Worm (Caenorhabditis elegans) whole organism, mixed stage, embryonic: ENCODE data around the gene T20F7.1.

ENCODE experiments used
- M03D4.4 ChIP-seq: sonication (generic microtip); optimal IDR thresholded peaks from 2 replicates; lab custom pipeline; 2017; ENCODE audit warnings: mild to moderate bottlenecking, missing genetic modification characterization, missing compliant biosample characterization
- bed-3 ChIP-seq: fragments of 200-800 bp; sonication (Bioruptor generic); optimal IDR thresholded peaks from 3 replicates; lab custom pipeline; 2018; ENCODE audit warnings: mild to moderate bottlenecking, missing genetic modification characterization, moderate library complexity, missing compliant biosample characterization
- blmp-1 ChIP-seq: fragments of 150-350 bp; optimal IDR thresholded peaks from 2 replicates; lab custom pipeline; 2014; ENCODE audit warnings: missing biosample characterization, missing genetic modification characterization
- ceh-39 ChIP-seq: fragments of 150-350 bp; optimal IDR thresholded peaks from 2 replicates; lab custom pipeline; 2014; ENCODE audit warnings: missing biosample characterization, missing genetic modification characterization
- ceh-83 ChIP-seq: fragments of 200-800 bp; sonication (Bioruptor generic); optimal IDR thresholded peaks from 2 replicates; lab custom pipeline; 2018; ENCODE audit warnings: mild to moderate bottlenecking, missing genetic modification characterization, missing compliant biosample characterization
- ces-1 ChIP-seq: fragments of 150-350 bp; optimal IDR thresholded peaks from 2 replicates; lab custom pipeline; 2014; ENCODE audit warnings: missing biosample characterization, missing genetic modification reagents, missing genetic modification characterization
- cnd-1 ChIP-seq: fragments of 200-800 bp; sonication (Bioruptor generic); optimal IDR thresholded peaks from 2 replicates; lab custom pipeline; 2018; ENCODE audit warnings: mild to moderate bottlenecking, missing genetic modification characterization, missing compliant biosample characterization
- drap-1 ChIP-seq: fragments of 200-800 bp; sonication (Bioruptor generic); optimal IDR thresholded peaks from 3 replicates; lab custom pipeline; 2018; ENCODE audit warnings: mild to moderate bottlenecking, missing genetic modification characterization, missing compliant biosample characterization
- flh-1 ChIP-seq: fragments of 200-800 bp; sonication (Bioruptor generic); optimal IDR thresholded peaks from 2 replicates; lab custom pipeline; 2018; ENCODE audit warnings: mild to moderate bottlenecking, missing genetic modification characterization, moderate library complexity, missing compliant biosample characterization
- ham-2 ChIP-seq: fragments of 200-800 bp; sonication (Bioruptor generic); optimal IDR thresholded peaks from 2 replicates; lab custom pipeline; 2018; ENCODE audit warnings: mild to moderate bottlenecking, missing genetic modification characterization, missing compliant biosample characterization
- hlh-1 ChIP-seq: fragments of 150-350 bp; optimal IDR thresholded peaks from 2 replicates; lab custom pipeline; 2014; ENCODE audit warnings: missing biosample characterization, missing genetic modification reagents, missing genetic modification characterization
- lin-13 ChIP-seq: fragments of 150-350 bp; optimal IDR thresholded peaks from 2 replicates; lab custom pipeline; 2014; ENCODE audit warnings: missing biosample characterization, missing genetic modification characterization
- mab-5 ChIP-seq: fragments of 150-350 bp; optimal IDR thresholded peaks from 2 replicates; lab custom pipeline; 2014; ENCODE audit warnings: missing biosample characterization, missing genetic modification characterization
- mep-1 ChIP-seq: fragments of 150-350 bp; optimal IDR thresholded peaks from 2 replicates; lab custom pipeline; 2017; ENCODE audit warnings: missing biosample characterization, missing genetic modification reagents, missing genetic modification characterization, inconsistent platforms
- mls-2 ChIP-seq: sonication (generic microtip); optimal IDR thresholded peaks from 2 replicates; lab custom pipeline; 2016; ENCODE audit warnings: mild to moderate bottlenecking, missing genetic modification characterization, moderate library complexity, missing compliant biosample characterization
- nhr-12 ChIP-seq: fragments of 150-350 bp; optimal IDR thresholded peaks from 2 replicates; lab custom pipeline; 2014; ENCODE audit warnings: missing biosample characterization, missing genetic modification characterization
- nhr-2 ChIP-seq: fragments of 150-350 bp; optimal IDR thresholded peaks from 2 replicates; lab custom pipeline; 2014; ENCODE audit warnings: missing biosample characterization, missing genetic modification characterization
- nhr-237 ChIP-seq: fragments of 150-350 bp; optimal IDR thresholded peaks from 2 replicates; lab custom pipeline; 2014; ENCODE audit warnings: missing biosample characterization, missing genetic modification characterization
- nhr-28 ChIP-seq: fragments of 150-350 bp; optimal IDR thresholded peaks from 2 replicates; lab custom pipeline; 2014; ENCODE audit warnings: missing biosample characterization, missing genetic modification characterization
- nhr-76 ChIP-seq: sonication (generic microtip); optimal IDR thresholded peaks from 2 replicates; lab custom pipeline; 2017; ENCODE audit warnings: missing biosample characterization, missing genetic modification characterization
- pha-4 ChIP-seq: fragments of 150-350 bp; optimal IDR thresholded peaks from 2 replicates; lab custom pipeline; 2018; ENCODE audit warnings: missing biosample characterization, missing genetic modification reagents, missing genetic modification characterization
- snpc-4 ChIP-seq: fragments of 150-350 bp; optimal IDR thresholded peaks from 2 replicates; lab custom pipeline; 2014; ENCODE audit warnings: missing biosample characterization, missing genetic modification characterization
- sptf-1 ChIP-seq: sonication (generic microtip); optimal IDR thresholded peaks from 2 replicates; lab custom pipeline; 2017; ENCODE audit warnings: mild to moderate bottlenecking, missing genetic modification characterization, moderate library complexity, missing compliant biosample characterization
- tbx-8 ChIP-seq: fragments of 200-800 bp; sonication (Bioruptor generic); optimal IDR thresholded peaks from 2 replicates; lab custom pipeline; 2018; ENCODE audit warnings: mild to moderate bottlenecking, missing genetic modification characterization, moderate library complexity, missing compliant biosample characterization
- unc-120 ChIP-seq: sonication (generic microtip); optimal IDR thresholded peaks from 2 replicates; lab custom pipeline; 2017; ENCODE audit warnings: missing genetic modification characterization, missing compliant biosample characterization; ENCODE audit not compliant: poor library complexity, severe bottlenecking
- unc-62 ChIP-seq: fragments of 150-350 bp; optimal IDR thresholded peaks from 2 replicates; lab custom pipeline; 2014; ENCODE audit warnings: missing biosample characterization, missing genetic modification reagents, missing genetic modification characterization
- zip-8 ChIP-seq: fragments of 150-350 bp; optimal IDR thresholded peaks from 2 replicates; lab custom pipeline; 2014; ENCODE audit warnings: missing biosample characterization, missing genetic modification characterization
- ztf-11 ChIP-seq: fragments of 150-350 bp; optimal IDR thresholded peaks from 2 replicates; lab custom pipeline; 2014; ENCODE audit warnings: missing biosample characterization, missing genetic modification characterization

Gene T20F7.1

DNA sequence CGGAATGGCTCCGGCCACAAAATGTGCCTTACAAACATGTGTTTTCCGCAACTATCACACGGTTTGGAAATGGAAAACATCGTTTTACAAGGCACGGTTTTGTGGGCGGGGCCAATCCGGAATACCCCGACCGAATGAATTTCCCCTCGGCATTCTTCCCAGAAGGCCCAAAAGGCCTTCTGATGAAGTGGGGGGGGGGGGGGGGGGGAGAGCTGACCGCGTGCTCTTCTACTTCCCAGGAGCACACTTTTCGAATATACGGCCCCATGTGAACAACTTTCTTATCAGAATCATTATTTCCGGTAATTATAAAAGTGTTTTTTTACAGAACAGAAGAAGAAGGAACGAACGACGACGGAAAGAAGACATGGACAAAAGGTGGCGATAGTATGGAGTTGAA lies 11.4 kb downstream of the T20F7.1 start:
- TF ChIP-seq zip-8 (tag; lab: Kevin White, UChicago) (no peak), drap-1 (GFP tag; lab: Kevin White, UChicago) (no peak), nhr-28 (tag; lab: Kevin White, UChicago) (no peak), mep-1 (tag; lab: Kevin White, UChicago) (no peak), flh-1 (GFP tag; lab: Kevin White, UChicago) (no peak), blmp-1 (tag; lab: Kevin White, UChicago) (no peak), tbx-8 (GFP tag; lab: Kevin White, UChicago) (no peak), M03D4.4 (tag; lab: Kevin White, UChicago) (no peak), pha-4 (tag; lab: Kevin White, UChicago) (no peak), bed-3 (GFP tag; lab: Kevin White, UChicago) (no peak), mab-5 (no peak), cnd-1 (tag; lab: Kevin White, UChicago) (no peak), mls-2 (tag; lab: Kevin White, UChicago) (no peak)

- TF ChIP-seq mep-1 (tag; lab: Kevin White, UChicago) (no peak), ceh-39 (tag; lab: Kevin White, UChicago) (no peak), tbx-8 (GFP tag; lab: Kevin White, UChicago) (no peak), lin-13 (no peak)
- TF ChIP-seq, all 35 proteins: peak for 0
Measured at ce11 chrX:16891683-16892082, 19.0 kb downstream of the T20F7.1 start, which contains the start of gene F39F10.3. Gene F39F10.3, plus strand, starts transcription at chrX:16891983.

ce11 chrX:16893767-16894166 lies 21.1 kb downstream of the T20F7.1 start:
- no peak for TF ChIP-seq nhr-237 (tag; lab: Kevin White, UChicago)
- TF ChIP-seq mab-5 = no peak
- TF ChIP-seq ces-1 (GFP tag; lab: Kevin White, UChicago) = no peak
- no peak for TF ChIP-seq cnd-1 (tag; lab: Kevin White, UChicago)
- no peak for TF ChIP-seq nhr-2 (tag; lab: Kevin White, UChicago)
- no peak for TF ChIP-seq nhr-12 (tag; lab: Kevin White, UChicago)
- TF ChIP-seq nhr-28 (tag; lab: Kevin White, UChicago) = no peak

ce11 chrX:16894577-16894976 lies 21.9 kb downstream of the T20F7.1 start, which contains the start of gene F39F10.2:
Gene F39F10.2, plus strand, starts transcription at chrX:16894877.
- TF ChIP-seq nhr-237 (tag; lab: Kevin White, UChicago) = no peak
- TF ChIP-seq tbx-8 (GFP tag; lab: Kevin White, UChicago) = no peak
- TF ChIP-seq nhr-2 (tag; lab: Kevin White, UChicago) = no peak
- no peak for TF ChIP-seq nhr-76 (tag; lab: Kevin White, UChicago)
- no peak for TF ChIP-seq ztf-11
- no peak for TF ChIP-seq drap-1 (GFP tag; lab: Kevin White, UChicago)
- no peak for TF ChIP-seq hlh-1 (tag; lab: Kevin White, UChicago)
- no peak for TF ChIP-seq ces-1 (GFP tag; lab: Kevin White, UChicago)
- no peak for TF ChIP-seq mab-5

DNA sequence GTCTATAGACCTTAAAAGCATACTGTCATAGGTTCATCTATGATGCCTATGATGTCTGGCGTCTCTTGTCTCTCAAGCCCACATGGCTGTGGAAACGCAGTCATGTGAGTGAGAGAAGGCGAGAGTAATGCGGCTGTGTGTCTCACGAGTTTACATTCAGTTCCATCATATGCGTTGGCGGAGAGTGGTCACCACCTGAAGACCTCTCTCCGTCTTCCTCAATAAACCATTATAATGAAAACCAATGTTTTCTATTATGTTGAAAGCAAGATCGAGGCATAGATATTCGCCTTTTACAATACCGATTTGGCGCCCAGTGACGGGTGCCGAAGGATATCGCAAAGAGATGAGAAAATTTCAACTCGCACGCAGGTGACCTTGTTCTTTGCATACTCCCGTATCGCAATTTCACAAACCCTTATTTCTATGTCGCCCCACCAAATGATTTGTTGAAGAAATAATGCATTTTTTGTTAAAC lies 29.2 kb downstream of the T20F7.1 start:
- peak; percentile 28 for TF ChIP-seq unc-120 (tag; lab: Kevin White, UChicago)
- TF ChIP-seq, all 35 proteins: peak for 1; not testable (repeated sequence) for 34

- TF ChIP-seq cnd-1 (tag; lab: Kevin White, UChicago) (no peak), unc-120 (tag; lab: Kevin White, UChicago) (no peak), sptf-1 (tag; lab: Kevin White, UChicago) (no peak), ces-1 (GFP tag; lab: Kevin White, UChicago) (no peak), ceh-83 (no peak), ham-2 (GFP tag; lab: Kevin White, UChicago) (no peak), snpc-4 (no peak), bed-3 (GFP tag; lab: Kevin White, UChicago) (no peak), drap-1 (GFP tag; lab: Kevin White, UChicago) (no peak), nhr-28 (tag; lab: Kevin White, UChicago) (no peak), unc-62 (GFP tag; lab: Kevin White, UChicago) (no peak)
- TF ChIP-seq, all 35 proteins: peak for 0
Measured at ce11 chrX:16902657-16903056, 29.9 kb downstream of the T20F7.1 start.
